Worm (Caenorhabditis elegans) whole organism, L1 larva: ENCODE data around the gene dcaf-1.
A peak's percentile ranks its signal among the peaks of the same experiment; 100 is the strongest.
"Not testable (repeated sequence)": the region's sequence is repeated elsewhere in the genome, so short reads cannot be mapped to it uniquely, and the experiment has no call there.

Source experiments
- F16B12.6 ChIP-seq: fragments of 150-350 bp; optimal IDR thresholded peaks from 2 replicates; lab custom pipeline; 2014; ENCODE audit warnings: missing biosample characterization, missing genetic modification characterization
- Y116A8C.19 ChIP-seq: sonication (generic microtip); optimal IDR thresholded peaks from 2 replicates; lab custom pipeline; 2016; ENCODE audit warnings: missing compliant biosample characterization, missing genetic modification characterization, borderline replicate concordance
- ama-1 ChIP-seq: fragments of 150-350 bp; optimal IDR thresholded peaks from 2 replicates; lab custom pipeline; 2014
- ceh-88 ChIP-seq: fragments of 200-800 bp; sonication (Bioruptor generic); IDR thresholded peaks from 2 replicates; pipeline ENCODE4 v1.3.6; 2022; ENCODE audit warnings: missing genetic modification characterization, missing compliant biosample characterization
- ceh-90 ChIP-seq: sonication (generic microtip); optimal IDR thresholded peaks from 2 replicates; lab custom pipeline; 2016; ENCODE audit warnings: missing genetic modification characterization, missing compliant biosample characterization
- ces-1 ChIP-seq: fragments of 150-350 bp; optimal IDR thresholded peaks from 2 replicates; lab custom pipeline; 2014; ENCODE audit warnings: missing biosample characterization, missing genetic modification reagents, missing genetic modification characterization
- dpl-1 ChIP-seq, 3 experiments: fragments of 150-350 bp in 2 of 3; sonication (generic microtip) in 1 of 3; optimal IDR thresholded peaks; 2 replicates each; lab custom pipeline; 2014 to 2017; ENCODE audit warnings: missing biosample characterization in 3 of 3, missing genetic modification characterization in 3 of 3, missing genetic modification reagents in 3 of 3
- dsc-1 ChIP-seq: sonication (generic microtip); optimal IDR thresholded peaks from 2 replicates; lab custom pipeline; 2016; ENCODE audit warnings: mild to moderate bottlenecking, missing genetic modification characterization, missing compliant biosample characterization
- efl-1 ChIP-seq, 4 experiments: fragments of 150-350 bp; optimal IDR thresholded peaks in 3 of 4; peaks in 1 of 4; 1 replicate in 1 of 4; 2 replicates in 3 of 4; lab custom pipeline; 2014; ENCODE audit warnings: missing biosample characterization in 2 of 4, missing genetic modification characterization in 2 of 4, missing genetic modification reagents in 2 of 4
- efl-3 ChIP-seq: fragments of 200-800 bp; sonication (Bioruptor generic); optimal IDR thresholded peaks from 2 replicates; lab custom pipeline; 2018; ENCODE audit warnings: mild to moderate bottlenecking, missing genetic modification characterization, missing compliant biosample characterization
- egl-27 ChIP-seq, 2 experiments: fragments of 150-350 bp in 1 of 2; sonication (generic microtip); optimal IDR thresholded peaks; 3 replicates each; lab custom pipeline; 2017 to 2018; ENCODE audit warnings: missing biosample characterization in 2 of 2, missing genetic modification characterization in 2 of 2, missing genetic modification reagents in 2 of 2
- elt-2 ChIP-seq: sonication (generic microtip); optimal IDR thresholded peaks from 2 replicates; lab custom pipeline; 2016; ENCODE audit warnings: missing genetic modification characterization, mild to moderate bottlenecking, inconsistent platforms, missing compliant biosample characterization, missing genetic modification reagents
- fkh-10 ChIP-seq: sonication (generic microtip); optimal IDR thresholded peaks from 2 replicates; lab custom pipeline; 2017; ENCODE audit warnings: missing biosample characterization, missing genetic modification reagents, missing genetic modification characterization
- fkh-8 ChIP-seq: sonication (generic microtip); optimal IDR thresholded peaks from 2 replicates; lab custom pipeline; 2016; ENCODE audit warnings: mild to moderate bottlenecking, missing genetic modification characterization, missing compliant biosample characterization
- hpl-2 ChIP-seq: fragments of 150-350 bp; optimal IDR thresholded peaks from 2 replicates; lab custom pipeline; 2014; ENCODE audit warnings: missing biosample characterization, missing genetic modification reagents, missing genetic modification characterization
- isw-1 ChIP-seq: fragments of 200-800 bp; sonication (Bioruptor generic); IDR thresholded peaks from 2 replicates; pipeline ENCODE4 v1.3.6; 2022; ENCODE audit warnings: missing genetic modification characterization, missing compliant biosample characterization
- jun-1 ChIP-seq: fragments of 150-350 bp; optimal IDR thresholded peaks from 2 replicates; lab custom pipeline; 2014; ENCODE audit warnings: missing biosample characterization, missing genetic modification reagents, missing genetic modification characterization
- lin-35 ChIP-seq, 2 experiments: fragments of 150-350 bp; optimal IDR thresholded peaks; 2 replicates each; lab custom pipeline; 2014; ENCODE audit warnings: missing biosample characterization in 2 of 2, missing genetic modification characterization in 2 of 2, missing genetic modification reagents in 2 of 2
- lir-3 ChIP-seq: sonication (generic microtip); optimal IDR thresholded peaks from 2 replicates; lab custom pipeline; 2016; ENCODE audit warnings: mild to moderate bottlenecking, missing genetic modification characterization, moderate library complexity, missing compliant biosample characterization; ENCODE audit not compliant: poor library complexity
- mef-2 ChIP-seq: fragments of 150-350 bp; optimal IDR thresholded peaks from 2 replicates; lab custom pipeline; 2014; ENCODE audit warnings: missing biosample characterization, missing genetic modification characterization
- nhr-19 ChIP-seq: fragments of 200-800 bp; sonication (Bioruptor generic); conservative IDR thresholded peaks from 2 replicates; pipeline ENCODE4 v1.3.6; 2022; ENCODE audit warnings: missing genetic modification characterization, missing compliant biosample characterization
- nhr-237 ChIP-seq: fragments of 150-350 bp; optimal IDR thresholded peaks from 2 replicates; lab custom pipeline; 2014; ENCODE audit warnings: missing biosample characterization, missing genetic modification characterization
- nhr-76 ChIP-seq: sonication (generic microtip); optimal IDR thresholded peaks from 2 replicates; lab custom pipeline; 2017; ENCODE audit warnings: missing biosample characterization, missing genetic modification characterization
- nhr-84 ChIP-seq: sonication (generic microtip); optimal IDR thresholded peaks from 2 replicates; lab custom pipeline; 2017; ENCODE audit warnings: missing biosample characterization, missing genetic modification characterization
- pag-3 ChIP-seq: sonication (generic microtip); optimal IDR thresholded peaks from 2 replicates; lab custom pipeline; 2017; ENCODE audit warnings: missing genetic modification characterization, mild to moderate bottlenecking, missing compliant biosample characterization, antibody characterized with exemption, borderline replicate concordance; ENCODE audit not compliant: insufficient read depth
- skn-1 ChIP-seq: fragments of 150-350 bp; optimal IDR thresholded peaks from 2 replicates; lab custom pipeline; 2014; ENCODE audit warnings: missing biosample characterization, missing genetic modification characterization
- snu-23 ChIP-seq: sonication (generic microtip); optimal IDR thresholded peaks from 2 replicates; lab custom pipeline; 2016; ENCODE audit warnings: missing genetic modification characterization, missing compliant biosample characterization
- unc-130 ChIP-seq: fragments of 150-350 bp; optimal IDR thresholded peaks from 2 replicates; lab custom pipeline; 2017; ENCODE audit warnings: missing biosample characterization, missing genetic modification characterization, inconsistent platforms
- unc-30 ChIP-seq: sonication (generic microtip); optimal IDR thresholded peaks from 2 replicates; lab custom pipeline; 2017; ENCODE audit warnings: missing biosample characterization, missing genetic modification characterization
- unc-62 ChIP-seq: fragments of 150-350 bp; optimal IDR thresholded peaks from 2 replicates; lab custom pipeline; 2014; ENCODE audit warnings: missing biosample characterization, missing genetic modification reagents, missing genetic modification characterization
- unc-98 ChIP-seq: fragments of 200-800 bp; sonication (Bioruptor generic); IDR thresholded peaks from 2 replicates; pipeline ENCODE4 v1.3.6; 2022; ENCODE audit warnings: missing genetic modification characterization, missing compliant biosample characterization
- ztf-11 ChIP-seq, 2 experiments: sonication (generic microtip); optimal IDR thresholded peaks; 2 replicates each; lab custom pipeline; 2016 to 2017; ENCODE audit warnings: missing genetic modification characterization in 2 of 2, missing biosample characterization in 1 of 2, missing compliant biosample characterization in 1 of 2
- ztf-4 ChIP-seq: fragments of 150-350 bp; optimal IDR thresholded peaks from 2 replicates; lab custom pipeline; 2014; ENCODE audit warnings: missing biosample characterization, missing genetic modification characterization

Gene dcaf-1

DNA sequence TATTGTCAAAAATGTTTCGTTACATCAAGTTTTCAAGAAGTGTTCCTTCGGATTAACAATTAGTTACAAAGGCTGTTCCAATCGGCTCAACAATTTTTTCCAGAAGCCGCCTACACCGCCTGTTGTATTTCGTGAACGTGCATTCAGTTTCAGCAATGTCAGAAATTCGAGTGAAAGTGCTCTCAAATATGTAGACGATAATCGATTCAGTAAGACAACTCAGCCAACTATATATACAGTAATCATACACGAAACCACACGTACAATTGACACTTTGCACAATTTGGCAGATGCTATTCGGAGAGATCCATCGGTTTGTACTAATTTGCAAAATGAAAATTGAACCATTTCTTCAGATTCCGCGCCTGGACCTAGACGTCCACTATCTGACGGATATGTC, 10.0 kb downstream of the dcaf-1 start:
- TF ChIP-seq fkh-8 (tag; lab: Kevin White, UChicago) (no peak), jun-1 (no peak), mef-2 (tag; lab: Kevin White, UChicago) (no peak), nhr-19 (GFP tag; lab: Robert Waterston, UW) (no peak), unc-130 (tag; lab: Kevin White, UChicago) (no peak), nhr-237 (tag; lab: Kevin White, UChicago) (no peak), ztf-4 (tag; lab: Kevin White, UChicago) (no peak), dsc-1 (no peak), nhr-76 (no peak), snu-23 (GFP tag; lab: Kevin White, UChicago) (no peak), egl-27 (tag; optimal IDR thresholded peaks at IDR 0.05; lab: Kevin White, UChicago) (no peak), fkh-10 (GFP tag; lab: Kevin White, UChicago) (no peak), unc-30 (no peak), unc-98 (GFP tag; lab: Robert Waterston, UW) (no peak), F16B12.6 (tag; lab: Kevin White, UChicago) (no peak)
- TF ChIP-seq, all 84 proteins: peak for 0

- TF ChIP-seq skn-1 (tag; lab: Kevin White, UChicago) = no peak
- TF ChIP-seq snu-23 (GFP tag; lab: Kevin White, UChicago) = no peak
- no peak for TF ChIP-seq efl-3 (GFP tag; lab: Kevin White, UChicago)
- TF ChIP-seq fkh-10 (GFP tag; lab: Kevin White, UChicago) = no peak
- TF ChIP-seq nhr-19 (GFP tag; lab: Robert Waterston, UW) = no peak
- no peak for TF ChIP-seq unc-30
- no peak for TF ChIP-seq nhr-84 (tag; lab: Kevin White, UChicago)
- no peak for TF ChIP-seq lin-35 (GFP tag; optimal IDR thresholded peaks at IDR 0.05; lab: Kevin White, UChicago)
- no peak for TF ChIP-seq hpl-2
- TF ChIP-seq ztf-4 (tag; lab: Kevin White, UChicago) = no peak
- TF ChIP-seq dpl-1 (GFP tag; optimal IDR thresholded peaks at IDR 0.05; lab: Kevin White, UChicago) = no peak
- TF ChIP-seq unc-62 (GFP tag; lab: Kevin White, UChicago) = no peak
- TF ChIP-seq ceh-90 = no peak
- no peak for TF ChIP-seq ceh-88 (GFP tag; lab: Robert Waterston, UW)
- TF ChIP-seq pag-3 = no peak
- no peak for TF ChIP-seq lir-3
Measured at ce11 chrIV:9692874-9693273, 13.6 kb downstream of the dcaf-1 start, which contains the start of gene twk-9. twk-9 (plus strand) TSS chrIV:9693174.

ce11 chrIV:9690644-9691043, 15.9 kb downstream of the dcaf-1 start, which contains the start of gene sdz-36:
sdz-36 (plus strand) TSS chrIV:9690944.
- TF ChIP-seq ces-1 (GFP tag; lab: Kevin White, UChicago) = no peak
- TF ChIP-seq ztf-11 (tag; optimal IDR thresholded peaks at IDR 0.05; lab: Kevin White, UChicago) = no peak

DNA sequence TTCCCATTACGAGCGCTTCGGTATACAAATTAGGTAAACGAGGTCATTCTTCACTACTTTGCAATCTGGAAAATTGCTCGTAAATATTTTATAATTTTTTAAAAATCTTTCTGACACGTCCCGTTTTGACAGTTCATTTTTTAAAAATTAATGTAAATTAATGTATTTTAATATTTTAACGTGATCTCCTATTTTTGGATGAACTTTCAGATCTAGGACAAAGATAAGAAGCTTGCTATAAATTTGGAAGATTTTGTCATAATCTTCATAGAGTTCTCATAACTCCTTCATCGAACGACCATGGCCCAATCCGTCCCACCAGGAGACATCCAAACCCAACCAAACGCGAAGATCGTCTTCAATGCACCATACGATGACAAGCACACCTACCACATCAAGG, 17.8 kb downstream of the dcaf-1 start, which contains the start of gene msp-76:
Gene msp-76 (plus strand): TSS at position 301 of the 400 bp plus-strand sequence.
- TF ChIP-seq Y116A8C.19; fkh-10 (GFP tag; lab: Kevin White, UChicago); ama-1 (lab: Kevin White, UChicago): not testable (repeated sequence)

- no peak for TF ChIP-seq lin-35 (GFP tag; optimal IDR thresholded peaks at IDR 0.05; lab: Kevin White, UChicago)
- TF ChIP-seq efl-1 (optimal IDR thresholded peaks at IDR 0.05; lab: Kevin White, UChicago) = no peak
- TF ChIP-seq efl-1 (GFP tag; optimal IDR thresholded peaks at IDR 0.05 in 1 of 2; lab: Kevin White, UChicago) = peak in 1 of 2 experiments; percentile 87
Measured at ce11 chrIV:9683433-9683832, 23.1 kb downstream of the dcaf-1 start, which contains the start of the genes htas-1 and ZK1251.3. htas-1 (minus strand) TSS chrIV:9683533. ZK1251.3 (plus strand) TSS chrIV:9683658.

DNA sequence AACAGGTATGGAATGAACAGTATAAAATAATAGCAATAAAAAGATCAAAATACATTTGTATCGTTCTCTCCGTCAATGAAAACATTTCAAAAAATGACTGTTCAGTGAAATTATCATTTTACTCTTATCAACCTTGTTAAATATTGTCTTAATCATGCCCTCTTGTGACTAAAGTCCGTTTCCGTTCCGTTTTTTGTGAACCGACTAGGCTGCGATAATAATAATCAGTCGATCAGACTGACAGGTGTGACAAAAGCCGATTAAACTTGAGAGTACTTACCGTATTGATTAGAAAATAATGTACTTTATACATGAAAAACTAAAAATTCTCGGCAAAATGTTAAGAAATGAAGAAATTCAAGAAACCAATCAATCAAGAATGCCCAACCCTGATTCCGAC, 24.0 kb downstream of the dcaf-1 start, which contains the start of gene ins-7:
Gene ins-7 (minus strand): TSS at position 332 of the 400 bp plus-strand sequence.
- TF ChIP-seq elt-2 (tag; lab: Kevin White, UChicago) (peak; percentile 83), isw-1 (no peak)
